Fruit fly (Drosophila melanogaster) whole organism, embryonic: Measurements from ENCODE around the gene awd.

Experiments used
- Antp ChIP-seq: fragments of 200-800 bp; sonication (Bioruptor generic); optimal IDR thresholded peaks from 3 replicates; lab custom pipeline; 2016; ENCODE audit warnings: missing biosample characterization, missing genetic modification characterization
- Blimp-1 ChIP-seq: fragments of 200-800 bp; sonication (Bioruptor generic); optimal IDR thresholded peaks from 3 replicates; lab custom pipeline; 2018; ENCODE audit warnings: missing biosample characterization, missing genetic modification characterization, mild to moderate bottlenecking, moderate library complexity, missing genetic modification reagents
- CG12155 ChIP-seq: fragments of 200-800 bp; sonication (Bioruptor generic); optimal IDR thresholded peaks from 3 replicates; lab custom pipeline; 2016; ENCODE audit warnings: missing biosample characterization, missing genetic modification characterization
- CG12299 ChIP-seq: fragments of 200-800 bp; sonication (Bioruptor generic); optimal IDR thresholded peaks from 2 replicates; lab custom pipeline; 2018; ENCODE audit warnings: missing biosample characterization, mild to moderate bottlenecking, missing genetic modification characterization
- CG12391 ChIP-seq: fragments of 200-800 bp; sonication (Bioruptor generic); optimal IDR thresholded peaks from 3 replicates; lab custom pipeline; 2018; ENCODE audit warnings: missing biosample characterization, mild to moderate bottlenecking, missing genetic modification characterization, moderate library complexity
- CG13894 ChIP-seq: fragments of 200-800 bp; sonication (Bioruptor generic); optimal IDR thresholded peaks from 3 replicates; lab custom pipeline; 2018; ENCODE audit warnings: missing biosample characterization, mild to moderate bottlenecking, missing genetic modification characterization, moderate library complexity
- CG1529 ChIP-seq: fragments of 200-800 bp; sonication (Bioruptor generic); optimal IDR thresholded peaks from 3 replicates; lab custom pipeline; 2018; ENCODE audit warnings: missing biosample characterization, missing genetic modification characterization
- CG15601 ChIP-seq: fragments of 200-800 bp; sonication (Bioruptor generic); optimal IDR thresholded peaks from 3 replicates; lab custom pipeline; 2019; ENCODE audit warnings: missing biosample characterization, mild to moderate bottlenecking, missing genetic modification characterization, moderate library complexity
- CG1602 ChIP-seq: fragments of 200-800 bp; sonication (Bioruptor generic); optimal IDR thresholded peaks from 3 replicates; lab custom pipeline; 2016; ENCODE audit warnings: missing biosample characterization, missing genetic modification characterization
- CG17328 ChIP-seq: fragments of 200-800 bp; sonication (Bioruptor generic); IDR thresholded peaks from 2 replicates; pipeline ENCODE4 v1.3.6; 2022; ENCODE audit warnings: missing biosample characterization, missing genetic modification characterization
- CG17829 ChIP-seq: fragments of 200-800 bp; optimal IDR thresholded peaks from 2 replicates; lab custom pipeline; 2019; ENCODE audit warnings: missing biosample characterization, mild to moderate bottlenecking, missing genetic modification characterization, moderate library complexity
- CG1832 ChIP-seq: fragments of 200-800 bp; sonication (Bioruptor generic); optimal IDR thresholded peaks from 2 replicates; lab custom pipeline; 2017; ENCODE audit warnings: missing biosample characterization, mild to moderate bottlenecking, missing genetic modification characterization, inconsistent platforms
- CG2199 ChIP-seq: fragments of 200-800 bp; sonication (Bioruptor generic); IDR thresholded peaks from 3 replicates; pipeline ENCODE4 v1.3.6; 2022; ENCODE audit warnings: missing biosample characterization, missing genetic modification characterization
- CG2678 ChIP-seq: fragments of 200-800 bp; sonication (Bioruptor generic); optimal IDR thresholded peaks from 3 replicates; lab custom pipeline; 2019; ENCODE audit warnings: missing biosample characterization, mild to moderate bottlenecking, missing genetic modification characterization, moderate library complexity
- CG2889 ChIP-seq: fragments of 200-800 bp; sonication (Bioruptor generic); IDR thresholded peaks from 3 replicates; pipeline ENCODE4 v1.3.6; 2022; ENCODE audit warnings: missing biosample characterization, missing genetic modification characterization
- CG31224 ChIP-seq: fragments of 200-800 bp; sonication (Bioruptor generic); IDR thresholded peaks from 2 replicates; pipeline ENCODE4 v1.3.6; 2022; ENCODE audit warnings: missing biosample characterization, missing genetic modification characterization
- CG32772 ChIP-seq: fragments of 200-800 bp; sonication (Bioruptor generic); IDR thresholded peaks from 2 replicates; pipeline ENCODE4 v1.3.6; 2022; ENCODE audit warnings: missing biosample characterization, missing genetic modification characterization
- CG33213 ChIP-seq: fragments of 200-800 bp; sonication (Bioruptor generic); optimal IDR thresholded peaks from 3 replicates; lab custom pipeline; 2016; ENCODE audit warnings: missing biosample characterization, missing genetic modification characterization
- CG9437 ChIP-seq: fragments of 200-800 bp; sonication (Bioruptor generic); optimal IDR thresholded peaks from 2 replicates; lab custom pipeline; 2018; ENCODE audit warnings: missing biosample characterization, mild to moderate bottlenecking, missing genetic modification characterization
- CG9727 ChIP-seq: fragments of 200-800 bp; sonication (Bioruptor generic); optimal IDR thresholded peaks from 3 replicates; lab custom pipeline; 2017; ENCODE audit warnings: missing biosample characterization, mild to moderate bottlenecking, missing genetic modification characterization
- D ChIP-seq, 2 experiments: fragments of 200-800 bp in 1 of 2; fragments of >200 bp in 1 of 2; sonication (Bioruptor generic) in 1 of 2; optimal IDR thresholded peaks; 2 replicates in 1 of 2; 3 replicates in 1 of 2; lab custom pipeline; 2017; ENCODE audit warnings: mild to moderate bottlenecking in 1 of 2, missing biosample characterization in 1 of 2, missing genetic modification characterization in 1 of 2, missing genetic modification reagents in 1 of 2
- D19A ChIP-seq: fragments of 200-800 bp; optimal IDR thresholded peaks from 3 replicates; lab custom pipeline; 2019; ENCODE audit warnings: missing biosample characterization, mild to moderate bottlenecking, missing genetic modification characterization, moderate library complexity
- Eip74EF ChIP-seq, 2 experiments: fragments of 200-800 bp in 1 of 2; fragments of >200 bp in 1 of 2; sonication (Bioruptor generic) in 1 of 2; optimal IDR thresholded peaks; 2 replicates each; lab custom pipeline; 2017 to 2019; ENCODE audit warnings: missing biosample characterization in 2 of 2, missing genetic modification characterization in 2 of 2, mild to moderate bottlenecking in 1 of 2, moderate library complexity in 1 of 2
- Gug ChIP-seq: fragments of 200-800 bp; sonication (Bioruptor generic); IDR thresholded peaks from 4 replicates; pipeline ENCODE4 v1.3.6; 2022; ENCODE audit warnings: missing biosample characterization, missing genetic modification characterization
- Hr3 ChIP-seq: fragments of 200-800 bp; sonication (Bioruptor generic); optimal IDR thresholded peaks from 3 replicates; lab custom pipeline; 2016; ENCODE audit warnings: missing biosample characterization, missing genetic modification characterization
- Nf-YC ChIP-seq: fragments of 200-800 bp; optimal IDR thresholded peaks from 3 replicates; lab custom pipeline; 2019; ENCODE audit warnings: missing biosample characterization, mild to moderate bottlenecking, missing genetic modification characterization, moderate library complexity
- Oaz ChIP-seq: fragments of 200-800 bp; sonication (Bioruptor generic); IDR thresholded peaks from 2 replicates; pipeline ENCODE4 v1.3.6; 2022; ENCODE audit warnings: missing biosample characterization, missing genetic modification characterization
- Sin3A ChIP-seq: fragments of >200 bp; optimal IDR thresholded peaks from 2 replicates; lab custom pipeline; 2018
- Stat92E ChIP-seq, 3 experiments: fragments of >200 bp in 2 of 3; fragments of 200-800 bp in 1 of 3; sonication (Bioruptor generic) in 1 of 3; optimal IDR thresholded peaks; 2 replicates each; lab custom pipeline; 2017 to 2019; ENCODE audit warnings: missing biosample characterization in 3 of 3, missing genetic modification characterization in 3 of 3, mild to moderate bottlenecking in 1 of 3, moderate library complexity in 1 of 3
- Trl ChIP-seq, 3 experiments: fragments of >200 bp in 2 of 3; fragments of 200-800 bp in 1 of 3; sonication (Bioruptor generic) in 1 of 3; optimal IDR thresholded peaks; 2 replicates in 1 of 3; 3 replicates in 2 of 3; lab custom pipeline; 2016 to 2017; ENCODE audit warnings: missing biosample characterization in 1 of 3, missing genetic modification characterization in 1 of 3
- bsh ChIP-seq, 2 experiments: fragments of 200-800 bp; sonication (Bioruptor generic); optimal IDR thresholded peaks; 2 replicates each; lab custom pipeline; 2017 to 2018; ENCODE audit warnings: mild to moderate bottlenecking in 2 of 2, missing biosample characterization in 2 of 2, missing genetic modification characterization in 2 of 2, moderate library complexity in 1 of 2
- cas ChIP-seq: fragments of 200-800 bp; sonication (Bioruptor generic); IDR thresholded peaks from 2 replicates; pipeline ENCODE4 v1.3.6; 2022; ENCODE audit warnings: missing biosample characterization, missing genetic modification characterization
- caup ChIP-seq: fragments of 200-800 bp; sonication (Bioruptor generic); optimal IDR thresholded peaks from 3 replicates; lab custom pipeline; 2017; ENCODE audit warnings: missing biosample characterization, mild to moderate bottlenecking, missing genetic modification characterization, moderate library complexity; ENCODE audit not compliant: severe bottlenecking
- chinmo ChIP-seq: fragments of 200-800 bp; sonication (Bioruptor generic); IDR thresholded peaks from 4 replicates; pipeline ENCODE4 v1.3.6; 2022; ENCODE audit warnings: missing biosample characterization, missing genetic modification characterization; ENCODE audit not compliant: partially characterized antibody
- dimm ChIP-seq: fragments of 200-800 bp; sonication (Bioruptor generic); IDR thresholded peaks from 2 replicates; pipeline ENCODE4 v1.3.6; 2022; ENCODE audit warnings: missing biosample characterization, missing genetic modification characterization
- disco-r ChIP-seq: fragments of 200-800 bp; sonication (Bioruptor generic); optimal IDR thresholded peaks from 2 replicates; lab custom pipeline; 2016; ENCODE audit warnings: missing biosample characterization, missing genetic modification characterization
- dpn ChIP-seq, 2 experiments: fragments of 200-800 bp; sonication (Bioruptor generic); optimal IDR thresholded peaks; 3 replicates each; lab custom pipeline; 2016; ENCODE audit warnings: missing biosample characterization in 2 of 2, missing genetic modification characterization in 2 of 2
- esg ChIP-seq: fragments of 200-800 bp; sonication (Bioruptor generic); conservative IDR thresholded peaks from 2 replicates; pipeline ENCODE4 v1.3.6; 2022; ENCODE audit warnings: missing biosample characterization, missing genetic modification characterization
- fru ChIP-seq: fragments of >200 bp; optimal IDR thresholded peaks from 2 replicates; lab custom pipeline; 2017
- hkb ChIP-seq, 2 experiments: fragments of 200-800 bp in 1 of 2; fragments of >200 bp in 1 of 2; sonication (Bioruptor generic) in 1 of 2; IDR thresholded peaks in 1 of 2; optimal IDR thresholded peaks in 1 of 2; 2 replicates each; pipeline versions ENCODE4 v1.3.6 to Lab custom; 2017 to 2022; ENCODE audit warnings: missing biosample characterization in 1 of 2, missing genetic modification characterization in 1 of 2
- kni ChIP-seq: fragments of 200-800 bp; sonication (Bioruptor generic); optimal IDR thresholded peaks from 3 replicates; lab custom pipeline; 2017; ENCODE audit warnings: mild to moderate bottlenecking, missing biosample characterization, missing genetic modification reagents, missing genetic modification characterization
- nau ChIP-seq: fragments of 200-800 bp; sonication (Bioruptor generic); optimal IDR thresholded peaks from 3 replicates; lab custom pipeline; 2017; ENCODE audit warnings: missing biosample characterization, mild to moderate bottlenecking, missing genetic modification characterization, missing genetic modification reagents
- phol ChIP-seq: fragments of 200-800 bp; sonication (Bioruptor generic); optimal IDR thresholded peaks from 3 replicates; lab custom pipeline; 2018; ENCODE audit warnings: missing biosample characterization, mild to moderate bottlenecking, missing genetic modification characterization, moderate library complexity
- prd ChIP-seq, 3 experiments: fragments of >200 bp in 2 of 3; fragments of 200-800 bp in 1 of 3; sonication (Bioruptor generic) in 1 of 3; optimal IDR thresholded peaks in 2 of 3; IDR thresholded peaks in 1 of 3; 2 replicates in 2 of 3; 3 replicates in 1 of 3; pipeline versions ENCODE4 v1.3.6 to Lab custom; 2017 to 2022; ENCODE audit warnings: missing biosample characterization in 1 of 3, missing genetic modification characterization in 1 of 3
- sob ChIP-seq: fragments of 200-800 bp; sonication (Bioruptor generic); IDR thresholded peaks from 2 replicates; pipeline ENCODE4 v1.3.6; 2022; ENCODE audit warnings: missing biosample characterization, missing genetic modification characterization
- stc ChIP-seq: fragments of 200-800 bp; sonication (Bioruptor generic); IDR thresholded peaks from 2 replicates; pipeline ENCODE4 v1.3.6; 2022; ENCODE audit warnings: missing biosample characterization, missing genetic modification characterization
- twi ChIP-seq: fragments of 200-800 bp; optimal IDR thresholded peaks from 2 replicates; lab custom pipeline; 2019; ENCODE audit warnings: missing biosample characterization, mild to moderate bottlenecking, missing genetic modification characterization, moderate library complexity
- vfl ChIP-seq: fragments of 200-800 bp; sonication (Bioruptor generic); optimal IDR thresholded peaks from 2 replicates; lab custom pipeline; 2016; ENCODE audit warnings: missing biosample characterization, missing genetic modification characterization
- zfh2 ChIP-seq: fragments of 200-800 bp; sonication (Bioruptor generic); optimal IDR thresholded peaks from 2 replicates; lab custom pipeline; 2016; ENCODE audit warnings: missing biosample characterization, missing genetic modification characterization

awd gene

dm6 chr3R:31712585-31712984 is 33.3 kb downstream of the awd start (continued):
- TF ChIP-seq Stat92E (GFP tag; optimal IDR thresholded peaks at IDR 0.05; lab: Kevin White, UChicago) = peak in 1 of 3 experiments; percentile 42
- no peak for TF ChIP-seq Gug (GFP tag; lab: Robert Waterston, UW)
- no peak for TF ChIP-seq twi (tag; lab: Kevin White, UChicago)
- TF ChIP-seq fru (lab: Kevin White, UChicago) = no peak
- no peak for TF ChIP-seq CG1602 (GFP tag; lab: Kevin White, UChicago)
- no peak for TF ChIP-seq dpn (GFP tag; optimal IDR thresholded peaks at IDR 0.05; lab: Kevin White, UChicago)
- peak; percentile 9 for TF ChIP-seq CG9437 (GFP tag; lab: Kevin White, UChicago)
- TF ChIP-seq sob (GFP tag; lab: Robert Waterston, UW) = no peak
- no peak for TF ChIP-seq caup (GFP tag; lab: Kevin White, UChicago)
- peak; percentile 30; the same call in 1 of the 2 replicates for TF ChIP-seq CG17328 (GFP tag; lab: Robert Waterston, UW)
- TF ChIP-seq vfl (GFP tag; lab: Kevin White, UChicago) = no peak
- TF ChIP-seq esg = no peak
- TF ChIP-seq CG2889 (GFP tag; lab: Robert Waterston, UW) = no peak
- peak in 1 of 2 experiments; percentile 45 for TF ChIP-seq bsh (GFP tag; optimal IDR thresholded peaks at IDR 0.05; lab: Kevin White, UChicago)
- no peak for TF ChIP-seq nau (GFP tag; lab: Kevin White, UChicago)
- TF ChIP-seq CG33213 (GFP tag; lab: Kevin White, UChicago) = no peak
- no peak for TF ChIP-seq hkb (optimal IDR thresholded peaks at IDR 0.05; lab: Kevin White, UChicago)
- TF ChIP-seq hkb (GFP tag; IDR thresholded peaks at IDR 0.05; lab: Robert Waterston, UW) = no peak
- no peak for TF ChIP-seq Antp (GFP tag; lab: Kevin White, UChicago)
- no peak for TF ChIP-seq CG1832
- TF ChIP-seq CG13894 = no peak
- no peak for TF ChIP-seq D (optimal IDR thresholded peaks at IDR 0.05; lab: Kevin White, UChicago)
- no peak for TF ChIP-seq D (GFP tag; optimal IDR thresholded peaks at IDR 0.05; lab: Kevin White, UChicago)
- no peak for TF ChIP-seq Sin3A (lab: Kevin White, UChicago)
- TF ChIP-seq Nf-YC = no peak
- TF ChIP-seq CG17829 = no peak
- TF ChIP-seq Eip74EF (GFP tag; optimal IDR thresholded peaks at IDR 0.05; lab: Kevin White, UChicago) = no peak
- TF ChIP-seq dimm (GFP tag; lab: Robert Waterston, UW) = no peak
- TF ChIP-seq disco-r (GFP tag; lab: Kevin White, UChicago) = no peak
- TF ChIP-seq D19A (tag; lab: Kevin White, UChicago) = peak; percentile 14
- TF ChIP-seq chinmo (GFP tag; lab: Robert Waterston, UW) = no peak
- no peak for TF ChIP-seq CG12299 (tag; lab: Kevin White, UChicago)
- TF ChIP-seq CG2678 (tag; lab: Kevin White, UChicago) = peak; percentile 28
- no peak for TF ChIP-seq Oaz (GFP tag; lab: Robert Waterston, UW)
- TF ChIP-seq kni (GFP tag; lab: Kevin White, UChicago) = no peak
- TF ChIP-seq CG12391 = peak; percentile 19
- TF ChIP-seq phol (tag; lab: Kevin White, UChicago) = peak; percentile 32
- TF ChIP-seq stc = no peak
- peak; percentile 21 for TF ChIP-seq CG1529 (GFP tag; lab: Kevin White, UChicago)
- no peak for TF ChIP-seq Trl (optimal IDR thresholded peaks at IDR 0.05; lab: Kevin White, UChicago)
- TF ChIP-seq Trl (GFP tag; optimal IDR thresholded peaks at IDR 0.05; lab: Kevin White, UChicago) = no peak
- TF ChIP-seq Hr3 = no peak
- no peak for TF ChIP-seq CG9727 (GFP tag; lab: Kevin White, UChicago)
- 0 out of 3 replicates have a peak, but pooled peaks have one; percentile 7 for TF ChIP-seq CG2199 (GFP tag; lab: Robert Waterston, UW)
- TF ChIP-seq CG32772 (GFP tag; lab: Robert Waterston, UW) = no peak
- peak; percentile 52 for TF ChIP-seq CG15601 (tag; lab: Kevin White, UChicago)
- TF ChIP-seq Blimp-1 (GFP tag; lab: Kevin White, UChicago) = peak; percentile 76
- no peak for TF ChIP-seq CG31224 (GFP tag; lab: Robert Waterston, UW)
- TF ChIP-seq CG12155 (GFP tag; lab: Kevin White, UChicago) = no peak
- no peak for TF ChIP-seq zfh2 (GFP tag; lab: Kevin White, UChicago)
- TF ChIP-seq cas (GFP tag; lab: Robert Waterston, UW) = no peak
- TF ChIP-seq prd (optimal IDR thresholded peaks at IDR 0.05; lab: Kevin White, UChicago) = no peak
- no peak; the same call in 2 of the 3 replicates for TF ChIP-seq prd (GFP tag; IDR thresholded peaks at IDR 0.05; lab: Robert Waterston, UW)
